Worm (Caenorhabditis elegans): ENCODE results near the gene eor-1.
A peak's percentile ranks its signal among the peaks of the same experiment; 100 is the strongest.

Gene eor-1

ce11 chrIV:4747553-4747952, 51.4 kb downstream of the eor-1 start, which contains the start of gene tctn-1 (continued):
- TF ChIP-seq hrde-1 (tag; optimal IDR thresholded peaks at IDR 0.05; ENCODE audit: borderline replicate concordance) (peak; percentile 51), C17E4.6 (GFP tag; IDR thresholded peaks at IDR 0.05) (no peak), nhr-80 (tag; optimal IDR thresholded peaks at IDR 0.05) (no peak), xnd-1 (tag; optimal IDR thresholded peaks at IDR 0.05) (no peak), egrh-3 (GFP tag; IDR thresholded peaks at IDR 0.05) (no peak), ztf-28 (GFP tag; IDR thresholded peaks at IDR 0.05) (no peak), T26A5.8 (tag; optimal IDR thresholded peaks at IDR 0.05) (no peak), F52B5.7 (tag; optimal IDR thresholded peaks at IDR 0.05) (no peak), repo-1 (tag; optimal IDR thresholded peaks at IDR 0.05) (peak; percentile 69), atf-7 (tag; optimal IDR thresholded peaks at IDR 0.05) (no peak), hmg-20 (GFP tag; IDR thresholded peaks at IDR 0.05) (no peak), mcd-1 (GFP tag; IDR thresholded peaks at IDR 0.05) (peak; percentile 23; the same call in 1 of the 2 replicates), ekl-4 (GFP tag; IDR thresholded peaks at IDR 0.05) (no peak), tbx-9 (tag; optimal IDR thresholded peaks at IDR 0.05; ENCODE audit: borderline replicate concordance) (no peak), hmg-1.2 (GFP tag; IDR thresholded peaks at IDR 0.05) (peak; percentile 22; the same call in 1 of the 2 replicates), Y79H2A.3 (GFP tag; conservative IDR thresholded peaks at IDR 0.05) (no peak), aptf-2 (GFP tag; conservative IDR thresholded peaks at IDR 0.05) (no peak), attf-3 (GFP tag; conservative IDR thresholded peaks at IDR 0.05) (no peak), lir-1 (GFP tag; conservative IDR thresholded peaks at IDR 0.05) (no peak), T07F8.4 (tag; optimal IDR thresholded peaks at IDR 0.05) (no peak), nfyb-1 (GFP tag; IDR thresholded peaks at IDR 0.05) (no peak), let-607 (tag; optimal IDR thresholded peaks at IDR 0.05) (no peak), mxl-1 (tag; optimal IDR thresholded peaks at IDR 0.05) (no peak), him-1 (tag; optimal IDR thresholded peaks at IDR 0.05) (no peak), rcor-1 (GFP tag; IDR thresholded peaks at IDR 0.05) (no peak), zim-3 (tag; optimal IDR thresholded peaks at IDR 0.05) (no peak), ceh-27 (GFP tag; optimal IDR thresholded peaks at IDR 0.05) (no peak), athp-1 (tag; optimal IDR thresholded peaks at IDR 0.05) (no peak), ama-1 (optimal IDR thresholded peaks at IDR 0.05) (peak; percentile 25), ama-1 (GFP tag; optimal IDR thresholded peaks at IDR 0.05) (peak in 1 of 2 experiments; percentile 51), F55B11.4 (tag; optimal IDR thresholded peaks at IDR 0.05; ENCODE audit: borderline replicate concordance, insufficient read depth) (no peak), ztf-22 (GFP tag; optimal IDR thresholded peaks at IDR 0.05) (no peak), lsy-27 (tag; optimal IDR thresholded peaks at IDR 0.05; ENCODE audit: borderline replicate concordance, insufficient read depth) (no peak), nhr-120 (GFP tag; IDR thresholded peaks at IDR 0.05) (no peak), dpff-1 (tag; optimal IDR thresholded peaks at IDR 0.05) (no peak), snpc-3.4 (tag; optimal IDR thresholded peaks at IDR 0.05) (peak; percentile 11), B0035.1 (tag; optimal IDR thresholded peaks at IDR 0.05) (no peak), die-1 (tag; optimal IDR thresholded peaks at IDR 0.05) (no peak), sdz-38 (tag; optimal IDR thresholded peaks at IDR 0.05) (no peak), F49E8.2 (tag; optimal IDR thresholded peaks at IDR 0.05; ENCODE audit: insufficient read depth) (peak; percentile 28), dox-1 (GFP tag; IDR thresholded peaks at IDR 0.05) (0 out of 2 replicates have a peak, but pooled peaks have one; percentile 14), nhr-27 (tag; optimal IDR thresholded peaks at IDR 0.05) (no peak), madf-6 (GFP tag; IDR thresholded peaks at IDR 0.05) (peak; percentile 16; the same call in 1 of the 2 replicates), mel-28 (tag; optimal IDR thresholded peaks at IDR 0.05; ENCODE audit: borderline replicate concordance) (no peak), cebp-1 (GFP tag; IDR thresholded peaks at IDR 0.05) (no peak), cebp-1 (tag; optimal IDR thresholded peaks at IDR 0.05) (no peak), pbrm-1 (GFP tag; IDR thresholded peaks at IDR 0.05) (no peak), C06A6.2 (GFP tag; conservative IDR thresholded peaks at IDR 0.05) (no peak), snpc-1.1 (tag; optimal IDR thresholded peaks at IDR 0.05; ENCODE audit: insufficient read depth) (no peak)

All from whole organism, young adult.